Worm (Caenorhabditis elegans): ENCODE measurements around the gene clec-74.

clec-74 gene

DNA sequence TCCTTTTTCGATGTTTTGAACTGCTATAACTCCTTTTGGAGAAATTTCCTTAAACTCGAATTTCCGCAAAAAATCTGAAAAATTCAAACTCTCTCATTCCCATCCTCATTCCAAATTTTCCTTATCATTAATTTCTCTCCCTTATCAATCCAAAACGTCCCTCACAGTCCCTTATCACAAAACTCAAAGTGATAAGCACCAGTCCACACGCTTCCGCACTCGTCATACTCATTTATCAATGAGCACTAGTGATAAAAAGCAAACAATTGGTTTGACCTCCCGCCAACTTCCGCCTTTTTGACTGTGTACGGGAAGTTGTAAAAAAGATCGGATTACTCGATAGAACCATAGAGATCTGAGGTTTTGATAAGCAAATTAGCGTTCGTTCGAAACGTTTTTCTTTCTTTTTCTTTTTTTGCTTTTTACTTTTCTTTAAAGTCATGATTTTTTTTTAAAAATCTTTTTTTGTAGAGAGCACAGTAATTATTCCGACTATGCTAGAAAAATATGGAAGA is 31.9 kb downstream of the clec-74 start, which contains the start of gene clec-78:
TSS of gene clec-78 (plus strand) at position 465 of the 515 bp plus-strand sequence.
- TF ChIP-seq elt-2 (tag; optimal IDR thresholded peaks at IDR 0.05) (peak; percentile 100), unc-3 (GFP tag; conservative IDR thresholded peaks at IDR 0.05) (no peak), unc-3 (tag; optimal IDR thresholded peaks at IDR 0.05) (no peak), che-1 (tag; optimal IDR thresholded peaks at IDR 0.05) (no peak), zip-5 (tag; optimal IDR thresholded peaks at IDR 0.05) (peak; percentile 5), hlh-30 (tag; optimal IDR thresholded peaks at IDR 0.05; ENCODE audit: insufficient read depth) (no peak), pqm-1 (tag; optimal IDR thresholded peaks at IDR 0.05) (peak; percentile 83), ceh-6 (GFP tag; optimal IDR thresholded peaks at IDR 0.05) (no peak), C08G9.2 (tag; optimal IDR thresholded peaks at IDR 0.05) (no peak), pha-4 (tag; optimal IDR thresholded peaks at IDR 0.05) (no peak)

DNA sequence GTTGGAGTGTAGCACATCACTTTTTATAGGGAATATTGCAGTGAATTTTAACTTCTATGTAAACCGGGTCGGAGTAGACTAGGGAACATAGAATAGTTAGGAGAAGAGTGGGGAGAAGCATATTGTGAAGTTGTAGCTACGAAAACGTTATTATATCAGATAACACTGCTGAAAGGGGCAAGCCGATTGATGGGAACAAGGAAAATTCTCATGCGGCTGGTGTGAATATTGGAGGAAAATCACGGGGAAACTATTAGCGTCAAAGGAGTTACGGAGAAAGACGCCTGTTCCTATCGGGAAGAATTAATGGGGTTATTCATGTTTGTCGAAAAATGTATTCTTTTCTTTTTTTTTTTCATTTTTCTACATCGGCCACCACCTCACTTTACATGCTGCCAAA is 36.5 kb downstream of the clec-74 start, which contains the start of gene F47C12.6:
TSS of gene F47C12.6 (minus strand) at position 101 of the 400 bp plus-strand sequence.
- TF ChIP-seq nhr-232 (tag; optimal IDR thresholded peaks at IDR 0.05), result no peak
- TF ChIP-seq ttx-3 (tag; optimal IDR thresholded peaks at IDR 0.05), result no peak
- no peak for TF ChIP-seq T23F11.4 (GFP tag; optimal IDR thresholded peaks at IDR 0.05)
- TF ChIP-seq fkh-6 (tag; optimal IDR thresholded peaks at IDR 0.05), result no peak
- TF ChIP-seq elt-4 (tag; optimal IDR thresholded peaks at IDR 0.05), result no peak
- TF ChIP-seq tbx-2 (tag; optimal IDR thresholded peaks at IDR 0.05), result no peak
- TF ChIP-seq eyg-1 (tag; optimal IDR thresholded peaks at IDR 0.05), result no peak
- no peak for TF ChIP-seq K09A11.1 (tag; optimal IDR thresholded peaks at IDR 0.05; ENCODE audit: insufficient read depth)
- TF ChIP-seq dve-1 (tag; optimal IDR thresholded peaks at IDR 0.05), result no peak
- no peak for TF ChIP-seq Y22D7AL.16 (tag; optimal IDR thresholded peaks at IDR 0.05)
- no peak for TF ChIP-seq syd-9 (tag; optimal IDR thresholded peaks at IDR 0.05)
- no peak for TF ChIP-seq ztf-16 (tag; optimal IDR thresholded peaks at IDR 0.05)
- no peak for TF ChIP-seq ceh-45 (GFP tag; IDR thresholded peaks at IDR 0.05)
- TF ChIP-seq ceh-31 (tag; optimal IDR thresholded peaks at IDR 0.05), result no peak
- TF ChIP-seq fkh-10 (GFP tag; optimal IDR thresholded peaks at IDR 0.05), result no peak
- no peak for TF ChIP-seq sdc-2 (tag; optimal IDR thresholded peaks at IDR 0.05)
- TF ChIP-seq gmeb-2 (tag; optimal IDR thresholded peaks at IDR 0.05), result no peak
- TF ChIP-seq unc-55 (GFP tag; optimal IDR thresholded peaks at IDR 0.05), result no peak
- TF ChIP-seq fax-1 (tag; optimal IDR thresholded peaks at IDR 0.05), result no peak

ce11 chrIV:3994318-3994717 is 37.5 kb downstream of the clec-74 start, which contains the start of gene F47C12.13:
Gene F47C12.13, minus strand, starts transcription at chrIV:3994418.
- TF ChIP-seq che-1 (tag; optimal IDR thresholded peaks at IDR 0.05) (no peak), ref-2 (tag; optimal IDR thresholded peaks at IDR 0.05) (no peak), nhr-232 (tag; optimal IDR thresholded peaks at IDR 0.05) (no peak), pha-4 (tag; optimal IDR thresholded peaks at IDR 0.05) (no peak), pat-9 (tag; optimal IDR thresholded peaks at IDR 0.05) (no peak), ceh-30 (tag; optimal IDR thresholded peaks at IDR 0.05) (no peak), gmeb-2 (tag; optimal IDR thresholded peaks at IDR 0.05) (no peak), unc-3 (GFP tag; conservative IDR thresholded peaks at IDR 0.05) (no peak), unc-3 (tag; optimal IDR thresholded peaks at IDR 0.05) (no peak), npax-4 (tag; optimal IDR thresholded peaks at IDR 0.05) (no peak), ceh-31 (tag; optimal IDR thresholded peaks at IDR 0.05) (no peak), tbx-7 (tag; optimal IDR thresholded peaks at IDR 0.05) (no peak), pros-1 (tag; optimal IDR thresholded peaks at IDR 0.05) (no peak)

ce11 chrIV:3995384-3995783 is 38.6 kb downstream of the clec-74 start, which contains the start of gene F47C12.7:
Gene F47C12.7, minus strand, starts transcription at chrIV:3995484.
- TF ChIP-seq ceh-45 (GFP tag; IDR thresholded peaks at IDR 0.05) (no peak), tbx-2 (tag; optimal IDR thresholded peaks at IDR 0.05) (no peak), ceh-18 (tag; optimal IDR thresholded peaks at IDR 0.05) (no peak), ets-4 (tag; optimal IDR thresholded peaks at IDR 0.05) (no peak), pax-1 (tag; optimal IDR thresholded peaks at IDR 0.05) (no peak)
